Worm (Caenorhabditis elegans) whole organism, L4/young adult: ENCODE results near the gene ttr-20.

Experiments
- W03F9.2 ChIP-seq: fragments of 150-350 bp; optimal IDR thresholded peaks from 2 replicates; lab custom pipeline; 2014; ENCODE audit warnings: missing biosample characterization, missing genetic modification characterization
- dao-5 ChIP-seq: sonication (generic microtip); optimal IDR thresholded peaks from 2 replicates; lab custom pipeline; 2016; ENCODE audit warnings: missing genotype, missing genetic modification characterization, moderate library complexity, missing compliant biosample characterization
- him-1 ChIP-seq: sonication (generic microtip); optimal IDR thresholded peaks from 2 replicates; lab custom pipeline; 2016; ENCODE audit warnings: missing genotype, missing genetic modification reagents, missing genetic modification characterization, missing compliant biosample characterization

DNA sequence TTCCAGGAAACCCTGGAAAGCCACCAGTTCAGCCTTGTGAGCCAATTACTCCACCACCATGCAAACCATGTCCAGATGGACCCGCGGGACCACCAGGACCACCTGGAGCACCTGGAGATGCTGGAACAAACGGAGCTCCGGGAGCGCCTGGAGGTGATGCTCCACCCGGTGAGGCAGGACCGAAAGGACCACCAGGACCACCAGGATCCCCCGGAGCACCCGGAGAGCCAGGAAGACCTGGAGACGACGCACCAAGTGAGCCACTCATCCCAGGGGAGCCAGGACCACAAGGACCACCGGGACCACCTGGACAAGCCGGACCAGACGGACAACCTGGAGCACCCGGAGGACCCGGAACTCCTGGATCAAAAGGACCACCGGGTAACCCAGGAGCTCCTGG is 18.1 kb downstream of the ttr-20 start:
- TF ChIP-seq him-1: no peak
- no peak for TF ChIP-seq W03F9.2
- no peak for TF ChIP-seq dao-5 (tag; lab: Kevin White, UChicago)
